Fruit fly (Drosophila melanogaster): ENCODE results near the gene CG42726.

dm6 chr3R:15310695-15311094, 37.2 kb upstream of the CG42726 start:
- TF ChIP-seq CG8478 (optimal IDR thresholded peaks at IDR 0.05) (no peak), CTCF (optimal IDR thresholded peaks at IDR 0.05) (no peak)
